Worm (Caenorhabditis elegans) whole organism, L3 larva: ENCODE results near the gene bath-3.
"Not testable (repeated sequence)": the region's sequence is repeated elsewhere in the genome, so short reads cannot be mapped to it uniquely, and the experiment has no call there.

Source experiments
- R02D3.7 ChIP-seq: fragments of 150-350 bp; optimal IDR thresholded peaks from 2 replicates; lab custom pipeline; 2014; ENCODE audit warnings: missing biosample characterization, missing genetic modification characterization
- ZK546.5 ChIP-seq: sonication (generic microtip); optimal IDR thresholded peaks from 2 replicates; lab custom pipeline; 2017; ENCODE audit warnings: missing biosample characterization, missing genetic modification characterization
- ama-1 ChIP-seq: fragments of 150-350 bp; optimal IDR thresholded peaks from 2 replicates; lab custom pipeline; 2018
- ceh-16 ChIP-seq: sonication (generic microtip); optimal IDR thresholded peaks from 2 replicates; lab custom pipeline; 2017; ENCODE audit warnings: missing biosample characterization, missing genetic modification characterization
- ceh-28 ChIP-seq: fragments of 150-350 bp; optimal IDR thresholded peaks from 2 replicates; lab custom pipeline; 2014; ENCODE audit warnings: missing biosample characterization, missing genetic modification reagents, missing genetic modification characterization
- ceh-9 ChIP-seq: sonication (generic microtip); optimal IDR thresholded peaks from 2 replicates; lab custom pipeline; 2018; ENCODE audit warnings: missing biosample characterization, missing genetic modification characterization
- egl-27 ChIP-seq: sonication (generic microtip); optimal IDR thresholded peaks from 4 replicates; lab custom pipeline; 2017; ENCODE audit warnings: missing biosample characterization, missing genetic modification reagents, missing genetic modification characterization
- elt-1 ChIP-seq: fragments of 150-350 bp; optimal IDR thresholded peaks from 2 replicates; lab custom pipeline; 2014; ENCODE audit warnings: missing biosample characterization, missing genetic modification characterization
- elt-2 ChIP-seq: sonication (generic microtip); optimal IDR thresholded peaks from 2 replicates; lab custom pipeline; 2016; ENCODE audit warnings: missing genetic modification reagents, mild to moderate bottlenecking, missing genetic modification characterization, missing compliant biosample characterization
- elt-3 ChIP-seq, 3 experiments: fragments of 150-350 bp in 1 of 3; sonication (generic microtip) in 2 of 3; optimal IDR thresholded peaks; 2 replicates in 2 of 3; 4 replicates in 1 of 3; lab custom pipeline; 2014 to 2017; ENCODE audit warnings: missing biosample characterization in 3 of 3, missing genetic modification characterization in 3 of 3
- eor-1 ChIP-seq, 2 experiments: fragments of 150-350 bp; optimal IDR thresholded peaks; 2 replicates each; lab custom pipeline; 2014 to 2018; ENCODE audit warnings: missing biosample characterization in 2 of 2, missing genetic modification characterization in 2 of 2
- fkh-10 ChIP-seq: sonication (generic microtip); optimal IDR thresholded peaks from 2 replicates; lab custom pipeline; 2017; ENCODE audit warnings: missing biosample characterization, missing genetic modification reagents, missing genetic modification characterization
- fkh-2 ChIP-seq: fragments of 150-350 bp; optimal IDR thresholded peaks from 2 replicates; lab custom pipeline; 2014; ENCODE audit warnings: missing biosample characterization, missing genetic modification reagents, missing genetic modification characterization
- fos-1 ChIP-seq: fragments of 150-350 bp; optimal IDR thresholded peaks from 2 replicates; lab custom pipeline; 2014; ENCODE audit warnings: missing biosample characterization, missing genetic modification characterization
- jun-1 ChIP-seq: fragments of 150-350 bp; optimal IDR thresholded peaks from 2 replicates; lab custom pipeline; 2014; ENCODE audit warnings: missing biosample characterization, missing genetic modification reagents, missing genetic modification characterization
- lin-39 ChIP-seq: fragments of 150-350 bp; optimal IDR thresholded peaks from 2 replicates; lab custom pipeline; 2018; ENCODE audit warnings: missing biosample characterization, missing genetic modification reagents, missing genetic modification characterization
- mdl-1 ChIP-seq: fragments of 150-350 bp; optimal IDR thresholded peaks from 2 replicates; lab custom pipeline; 2014; ENCODE audit warnings: missing biosample characterization, missing genetic modification characterization
- mml-1 ChIP-seq: fragments of 150-350 bp; sonication (generic microtip); optimal IDR thresholded peaks from 3 replicates; lab custom pipeline; 2014; ENCODE audit warnings: missing biosample characterization, missing genetic modification characterization
- nfya-1 ChIP-seq: sonication (generic microtip); optimal IDR thresholded peaks from 2 replicates; lab custom pipeline; 2017; ENCODE audit warnings: missing genetic modification characterization, mild to moderate bottlenecking, missing compliant biosample characterization, antibody characterized with exemption, moderate library complexity; ENCODE audit not compliant: insufficient read depth
- nhr-12 ChIP-seq: fragments of 150-350 bp; optimal IDR thresholded peaks from 2 replicates; lab custom pipeline; 2014; ENCODE audit warnings: missing biosample characterization, missing genetic modification characterization
- nhr-23 ChIP-seq: fragments of 150-350 bp; optimal IDR thresholded peaks from 2 replicates; lab custom pipeline; 2014; ENCODE audit warnings: missing biosample characterization, missing genetic modification reagents, missing genetic modification characterization
- nhr-237 ChIP-seq: fragments of 150-350 bp; optimal IDR thresholded peaks from 2 replicates; lab custom pipeline; 2014; ENCODE audit warnings: missing biosample characterization, missing genetic modification characterization
- nhr-43 ChIP-seq: sonication (generic microtip); optimal IDR thresholded peaks from 2 replicates; lab custom pipeline; 2016; ENCODE audit warnings: mild to moderate bottlenecking, missing genetic modification characterization, missing compliant biosample characterization; ENCODE audit not compliant: poor library complexity, severe bottlenecking
- nhr-67 ChIP-seq: fragments of 150-350 bp; optimal IDR thresholded peaks from 2 replicates; lab custom pipeline; 2014; ENCODE audit warnings: missing biosample characterization, missing genetic modification characterization
- nhr-77 ChIP-seq: fragments of 150-350 bp; optimal IDR thresholded peaks from 2 replicates; lab custom pipeline; 2014; ENCODE audit warnings: missing biosample characterization, missing genetic modification characterization
- pha-4 ChIP-seq: fragments of 150-350 bp; optimal IDR thresholded peaks from 2 replicates; lab custom pipeline; 2014; ENCODE audit warnings: missing biosample characterization, missing genetic modification reagents, missing genetic modification characterization
- pqm-1 ChIP-seq: fragments of 150-350 bp; optimal IDR thresholded peaks from 2 replicates; lab custom pipeline; 2017; ENCODE audit warnings: missing biosample characterization, missing genetic modification characterization, inconsistent platforms
- sea-2 ChIP-seq: fragments of 150-350 bp; sonication (generic microtip); optimal IDR thresholded peaks from 4 replicates; lab custom pipeline; 2014; ENCODE audit warnings: missing biosample characterization, missing genetic modification reagents, missing genetic modification characterization
- snpc-4 ChIP-seq: fragments of 150-350 bp; optimal IDR thresholded peaks from 2 replicates; lab custom pipeline; 2014; ENCODE audit warnings: missing biosample characterization, missing genetic modification characterization
- tbx-2 ChIP-seq: sonication (generic microtip); optimal IDR thresholded peaks from 2 replicates; lab custom pipeline; 2016; ENCODE audit warnings: mild to moderate bottlenecking, missing genetic modification characterization, missing compliant biosample characterization
- unc-62 ChIP-seq: fragments of 150-350 bp; sonication (generic microtip); optimal IDR thresholded peaks from 4 replicates; lab custom pipeline; 2014; ENCODE audit warnings: missing biosample characterization, missing genetic modification reagents, missing genetic modification characterization
- zag-1 ChIP-seq: fragments of 150-350 bp; optimal IDR thresholded peaks from 2 replicates; lab custom pipeline; 2014; ENCODE audit warnings: missing biosample characterization, missing genetic modification characterization
- ztf-11 ChIP-seq: fragments of 150-350 bp; optimal IDR thresholded peaks from 2 replicates; lab custom pipeline; 2014; ENCODE audit warnings: missing biosample characterization, missing genetic modification characterization
- ztf-4 ChIP-seq: fragments of 150-350 bp; optimal IDR thresholded peaks from 2 replicates; lab custom pipeline; 2014; ENCODE audit warnings: missing biosample characterization, missing genetic modification characterization

The bath-3 gene

ce11 chrII:2051372-2051771 lies 21.1 kb upstream of the bath-3 start, which contains the start of gene fbxb-35:
fbxb-35 (plus strand) TSS chrII:2051672.
- no peak for TF ChIP-seq ztf-11 (tag; lab: Kevin White, UChicago)
- TF ChIP-seq jun-1 (tag; lab: Kevin White, UChicago) = no peak
- no peak for TF ChIP-seq zag-1 (tag; lab: Kevin White, UChicago)
- TF ChIP-seq nhr-43 (tag; lab: Kevin White, UChicago) = no peak
- TF ChIP-seq pha-4 (tag; lab: Kevin White, UChicago) = no peak
- no peak for TF ChIP-seq nhr-12 (tag; lab: Kevin White, UChicago)
- TF ChIP-seq R02D3.7 (tag; lab: Kevin White, UChicago) = no peak
- TF ChIP-seq lin-39 = no peak
- TF ChIP-seq elt-2 (tag; lab: Kevin White, UChicago) = no peak
- no peak for TF ChIP-seq sea-2
- TF ChIP-seq unc-62 (GFP tag; lab: Kevin White, UChicago) = no peak

DNA sequence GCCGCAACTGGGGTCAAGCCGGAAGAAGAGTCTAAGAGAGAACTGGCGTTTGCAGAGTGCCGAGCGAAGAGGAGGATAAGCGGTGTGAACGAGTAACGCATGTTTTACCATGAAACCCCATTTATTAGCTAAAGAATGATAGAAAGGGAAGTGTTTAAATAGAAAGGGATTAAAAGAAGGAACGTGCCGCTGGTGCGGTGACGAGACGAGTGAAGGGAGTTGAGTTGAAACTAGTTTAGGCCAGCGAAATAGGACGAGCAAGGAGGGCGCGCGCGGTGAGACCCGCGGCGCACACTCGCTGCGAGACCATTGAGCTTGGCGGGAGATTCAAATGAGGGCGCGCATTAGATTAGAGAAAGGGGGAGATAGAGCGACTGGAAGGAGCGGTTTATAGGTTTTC lies 16.3 kb upstream of the bath-3 start, which contains the start of gene math-1:
math-1 (minus strand) TSS at position 101 of the 400 bp plus-strand sequence.
- TF ChIP-seq fkh-2 (tag; lab: Kevin White, UChicago); ZK546.5 (tag; lab: Kevin White, UChicago); lin-39: not testable (repeated sequence)
- TF ChIP-seq, all 47 proteins: peak for 0; not testable (repeated sequence) for 47

DNA sequence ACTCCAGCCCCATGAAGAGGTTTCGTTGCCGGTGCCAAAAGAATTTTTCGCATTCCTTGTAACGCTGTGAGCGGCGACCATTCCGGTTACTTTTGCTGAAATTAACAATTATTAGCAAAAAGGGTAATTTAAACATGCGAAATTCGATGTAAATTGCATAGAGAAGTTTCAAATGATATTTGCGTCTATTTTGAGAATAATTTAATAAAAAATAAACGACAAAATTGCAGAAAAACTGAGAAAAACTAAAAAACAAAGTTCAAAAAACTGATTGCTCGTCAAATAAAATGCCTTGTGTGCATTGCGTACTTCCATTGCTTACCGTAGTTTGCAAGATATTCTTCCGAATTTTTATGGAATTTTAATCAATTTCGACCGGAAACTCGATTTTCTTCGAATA lies 15.2 kb upstream of the bath-3 start, which contains the start of gene bath-24:
bath-24 (minus strand) TSS at position 101 of the 400 bp plus-strand sequence.
- TF ChIP-seq ztf-11 (tag; lab: Kevin White, UChicago) = no peak
- TF ChIP-seq nhr-67 (tag; lab: Kevin White, UChicago) = no peak
- no peak for TF ChIP-seq ceh-28 (tag; lab: Kevin White, UChicago)
- no peak for TF ChIP-seq eor-1 (tag; optimal IDR thresholded peaks at IDR 0.05; lab: Kevin White, UChicago)
- TF ChIP-seq ceh-9 (tag; lab: Kevin White, UChicago) = no peak
- no peak for TF ChIP-seq mml-1 (tag; lab: Kevin White, UChicago)
- TF ChIP-seq fkh-10 = no peak
- TF ChIP-seq nhr-237 = no peak
- no peak for TF ChIP-seq lin-39
- no peak for TF ChIP-seq ama-1 (lab: Kevin White, UChicago)
- TF ChIP-seq snpc-4 (tag; lab: Kevin White, UChicago) = no peak
- TF ChIP-seq tbx-2 = no peak
- TF ChIP-seq elt-3 (tag; optimal IDR thresholded peaks at IDR 0.05; lab: Kevin White, UChicago) = no peak
- no peak for TF ChIP-seq mdl-1 (tag; lab: Kevin White, UChicago)
- no peak for TF ChIP-seq fkh-2 (tag; lab: Kevin White, UChicago)
- TF ChIP-seq fos-1 (tag; lab: Kevin White, UChicago) = no peak
- TF ChIP-seq unc-62 (GFP tag; lab: Kevin White, UChicago) = no peak

DNA sequence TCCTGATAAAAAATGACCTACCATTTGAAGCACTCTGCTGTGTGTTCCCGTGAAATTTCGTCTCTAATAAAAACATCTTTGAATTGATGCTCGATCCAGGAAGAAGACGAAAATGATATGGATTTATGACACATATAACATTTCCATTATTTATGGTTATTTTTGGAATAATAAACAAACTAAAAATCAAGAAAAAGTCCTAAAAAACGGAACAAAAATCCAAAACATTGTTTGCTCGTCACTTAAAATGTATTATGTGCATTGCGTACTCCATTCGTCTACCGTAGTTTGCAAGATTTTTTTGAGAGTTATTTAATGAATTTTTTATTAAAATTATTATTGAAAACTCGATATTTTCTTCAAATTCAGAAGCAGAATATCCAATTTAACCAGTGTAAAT lies 12.2 kb upstream of the bath-3 start, which contains the start of gene bath-20:
bath-20 (minus strand) TSS at position 101 of the 400 bp plus-strand sequence.
- no peak for TF ChIP-seq pqm-1 (tag; lab: Kevin White, UChicago)
- no peak for TF ChIP-seq elt-3 (tag; optimal IDR thresholded peaks at IDR 0.05; lab: Kevin White, UChicago)
- TF ChIP-seq nhr-12 (tag; lab: Kevin White, UChicago) = no peak
- no peak for TF ChIP-seq elt-1 (tag; lab: Kevin White, UChicago)
- TF ChIP-seq ZK546.5 (tag; lab: Kevin White, UChicago) = no peak
- TF ChIP-seq, all 47 proteins: peak for 0

- TF ChIP-seq ceh-9 (tag; lab: Kevin White, UChicago) (no peak), sea-2 (no peak), egl-27 (tag; lab: Kevin White, UChicago) (no peak), ama-1 (lab: Kevin White, UChicago) (no peak), elt-3 (tag; optimal IDR thresholded peaks at IDR 0.05; lab: Kevin White, UChicago) (no peak), nfya-1 (tag; lab: Kevin White, UChicago) (no peak), nhr-67 (tag; lab: Kevin White, UChicago) (no peak), nhr-77 (tag; lab: Kevin White, UChicago) (no peak), ZK546.5 (tag; lab: Kevin White, UChicago) (no peak), ztf-4 (no peak), pha-4 (tag; lab: Kevin White, UChicago) (no peak), pqm-1 (tag; lab: Kevin White, UChicago) (no peak), ceh-16 (tag; lab: Kevin White, UChicago) (no peak), ztf-11 (tag; lab: Kevin White, UChicago) (no peak), mdl-1 (tag; lab: Kevin White, UChicago) (no peak), zag-1 (tag; lab: Kevin White, UChicago) (no peak), nhr-23 (tag; lab: Kevin White, UChicago) (no peak)
These were observed 9.0 kb upstream of the bath-3 start, which contains the start of gene bath-19 for ce11 chrII:2039288-2039687. bath-19 (minus strand) TSS chrII:2039388.
